Worm (Caenorhabditis elegans) whole organism, young adult: ENCODE results near the gene Y17G7B.18.

Experiments
- B0336.3 ChIP-seq: fragments of 200-800 bp; sonication (Bioruptor generic); IDR thresholded peaks from 2 replicates; pipeline ENCODE4 v1.3.6; 2022; ENCODE audit warnings: missing genetic modification characterization, missing compliant biosample characterization
- F23B12.7 ChIP-seq: sonication (generic microtip); optimal IDR thresholded peaks from 2 replicates; lab custom pipeline; 2017; ENCODE audit warnings: missing genetic modification characterization, mild to moderate bottlenecking, missing compliant biosample characterization, antibody characterized with exemption, moderate library complexity; ENCODE audit not compliant: insufficient read depth
- F37B4.10 ChIP-seq: fragments of 200-800 bp; sonication (Bioruptor generic); IDR thresholded peaks from 2 replicates; pipeline ENCODE4 v1.3.6; 2022; ENCODE audit warnings: missing genetic modification characterization, missing compliant biosample characterization
- F52B5.7 ChIP-seq: sonication (generic microtip); optimal IDR thresholded peaks from 2 replicates; lab custom pipeline; 2016; ENCODE audit warnings: mild to moderate bottlenecking, missing genetic modification characterization, missing compliant biosample characterization
- F55B11.4 ChIP-seq: sonication (generic microtip); optimal IDR thresholded peaks from 2 replicates; lab custom pipeline; 2016; ENCODE audit warnings: missing compliant biosample characterization, missing genetic modification characterization, borderline replicate concordance; ENCODE audit not compliant: insufficient read depth
- F57C9.4 ChIP-seq: sonication (generic microtip); optimal IDR thresholded peaks from 2 replicates; lab custom pipeline; 2017; ENCODE audit warnings: mild to moderate bottlenecking, missing genetic modification characterization, missing compliant biosample characterization
- K11D2.4 ChIP-seq: fragments of 200-800 bp; sonication (Bioruptor generic); IDR thresholded peaks from 2 replicates; pipeline ENCODE4 v1.3.6; 2022; ENCODE audit warnings: missing genetic modification reagents, missing genetic modification characterization, missing compliant biosample characterization
- Y56A3A.18 ChIP-seq: fragments of 200-800 bp; sonication (Bioruptor generic); IDR thresholded peaks from 2 replicates; pipeline ENCODE4 v1.3.6; 2022; ENCODE audit warnings: missing genetic modification reagents, missing genetic modification characterization, missing compliant biosample characterization
- ZK185.1 ChIP-seq: sonication (generic microtip); optimal IDR thresholded peaks from 2 replicates; lab custom pipeline; 2016; ENCODE audit warnings: mild to moderate bottlenecking, missing genetic modification characterization, missing compliant biosample characterization; ENCODE audit not compliant: poor library complexity, severe bottlenecking
- akir-1 ChIP-seq: fragments of 200-800 bp; sonication (Bioruptor generic); optimal IDR thresholded peaks from 2 replicates; lab custom pipeline; 2018; ENCODE audit warnings: mild to moderate bottlenecking, missing genetic modification characterization, moderate library complexity, missing compliant biosample characterization
- ama-1 ChIP-seq, 3 experiments: fragments of 150-350 bp in 1 of 3; sonication (generic microtip) in 2 of 3; optimal IDR thresholded peaks; 2 replicates each; lab custom pipeline; 2014 to 2018; ENCODE audit warnings: missing biosample characterization in 2 of 3, missing genetic modification characterization in 2 of 3, missing genetic modification reagents in 2 of 3
- bed-1 ChIP-seq: fragments of 200-800 bp; sonication (Bioruptor generic); IDR thresholded peaks from 2 replicates; pipeline ENCODE4 v1.3.6; 2022; ENCODE audit warnings: missing genetic modification reagents, missing genetic modification characterization, missing compliant biosample characterization
- bed-2 ChIP-seq: fragments of 200-800 bp; sonication (Bioruptor generic); IDR thresholded peaks from 2 replicates; pipeline ENCODE4 v1.3.6; 2022; ENCODE audit warnings: missing genetic modification reagents, missing genetic modification characterization, missing compliant biosample characterization
- cebp-1 ChIP-seq, 2 experiments: fragments of 200-800 bp in 1 of 2; sonication (Bioruptor generic) in 1 of 2; sonication (generic microtip) in 1 of 2; IDR thresholded peaks in 1 of 2; optimal IDR thresholded peaks in 1 of 2; 2 replicates each; pipeline versions ENCODE4 v1.3.6 to Lab custom; 2017 to 2022; ENCODE audit warnings: missing compliant biosample characterization in 2 of 2, missing genetic modification characterization in 2 of 2, mild to moderate bottlenecking in 1 of 2, missing genetic modification reagents in 1 of 2, moderate library complexity in 1 of 2
- ceh-79 ChIP-seq: sonication (generic microtip); optimal IDR thresholded peaks from 2 replicates; lab custom pipeline; 2017; ENCODE audit warnings: mild to moderate bottlenecking, missing genetic modification characterization, missing compliant biosample characterization
- chd-7 ChIP-seq: sonication (generic microtip); optimal IDR thresholded peaks from 2 replicates; lab custom pipeline; 2016; ENCODE audit warnings: mild to moderate bottlenecking, missing genetic modification characterization, moderate library complexity, missing compliant biosample characterization
- die-1 ChIP-seq: sonication (generic microtip); optimal IDR thresholded peaks from 2 replicates; lab custom pipeline; 2016; ENCODE audit warnings: missing genotype, mild to moderate bottlenecking, missing genetic modification characterization, missing compliant biosample characterization
- dpl-1 ChIP-seq: fragments of 150-350 bp; optimal IDR thresholded peaks from 2 replicates; lab custom pipeline; 2014; ENCODE audit warnings: missing biosample characterization, missing genetic modification reagents, missing genetic modification characterization
- fkh-3 ChIP-seq: sonication (generic microtip); optimal IDR thresholded peaks from 2 replicates; lab custom pipeline; 2016; ENCODE audit warnings: mild to moderate bottlenecking, missing genetic modification characterization, missing compliant biosample characterization
- him-1 ChIP-seq: sonication (generic microtip); optimal IDR thresholded peaks from 2 replicates; lab custom pipeline; 2016; ENCODE audit warnings: missing genotype, missing genetic modification reagents, missing genetic modification characterization, missing compliant biosample characterization
- let-526 ChIP-seq: fragments of 200-800 bp; sonication (Bioruptor generic); IDR thresholded peaks from 2 replicates; pipeline ENCODE4 v1.3.6; 2022; ENCODE audit warnings: missing genetic modification reagents, missing genetic modification characterization, missing compliant biosample characterization
- lin-54 ChIP-seq: fragments of 200-800 bp; sonication (Bioruptor generic); optimal IDR thresholded peaks from 2 replicates; lab custom pipeline; 2018; ENCODE audit warnings: mild to moderate bottlenecking, missing genetic modification characterization, missing compliant biosample characterization
- madf-3 ChIP-seq: fragments of 200-800 bp; sonication (Bioruptor generic); IDR thresholded peaks from 2 replicates; pipeline ENCODE4 v1.3.6; 2022; ENCODE audit warnings: missing genetic modification reagents, missing genetic modification characterization, missing compliant biosample characterization
- madf-6 ChIP-seq: fragments of 200-800 bp; sonication (Bioruptor generic); IDR thresholded peaks from 2 replicates; pipeline ENCODE4 v1.3.6; 2022; ENCODE audit warnings: missing genetic modification reagents, missing genetic modification characterization, missing compliant biosample characterization
- mel-28 ChIP-seq: sonication (generic microtip); optimal IDR thresholded peaks from 2 replicates; lab custom pipeline; 2016; ENCODE audit warnings: borderline replicate concordance, mild to moderate bottlenecking, missing genetic modification characterization, missing compliant biosample characterization
- nfyb-1 ChIP-seq: fragments of 200-800 bp; sonication (Bioruptor generic); IDR thresholded peaks from 2 replicates; pipeline ENCODE4 v1.3.6; 2022; ENCODE audit warnings: missing genetic modification reagents, missing genetic modification characterization, missing compliant biosample characterization
- nhr-120 ChIP-seq: fragments of 200-800 bp; sonication (Bioruptor generic); IDR thresholded peaks from 2 replicates; pipeline ENCODE4 v1.3.6; 2022; ENCODE audit warnings: missing genetic modification characterization, missing compliant biosample characterization
- nhr-27 ChIP-seq: fragments of 200-800 bp; sonication (Bioruptor generic); optimal IDR thresholded peaks from 2 replicates; lab custom pipeline; 2018; ENCODE audit warnings: mild to moderate bottlenecking, missing genetic modification characterization, moderate library complexity, missing compliant biosample characterization
- repo-1 ChIP-seq: sonication (generic microtip); optimal IDR thresholded peaks from 2 replicates; lab custom pipeline; 2017; ENCODE audit warnings: mild to moderate bottlenecking, missing genetic modification characterization, missing compliant biosample characterization
- rpc-1 ChIP-seq, 2 experiments: fragments of 150-350 bp in 1 of 2; sonication (generic microtip) in 1 of 2; optimal IDR thresholded peaks; 2 replicates each; lab custom pipeline; 2014 to 2018; ENCODE audit warnings: missing biosample characterization in 1 of 2, missing genetic modification characterization in 1 of 2, missing genetic modification reagents in 1 of 2, missing genotype in 1 of 2
- snpc-1.3 ChIP-seq: sonication (generic microtip); optimal IDR thresholded peaks from 2 replicates; lab custom pipeline; 2017; ENCODE audit warnings: missing genetic modification characterization, mild to moderate bottlenecking, missing compliant biosample characterization, antibody characterized with exemption, moderate library complexity, missing genotype, missing genetic modification reagents; ENCODE audit not compliant: insufficient read depth
- snpc-4 ChIP-seq, 5 experiments: fragments of 150-350 bp in 1 of 5; sonication (generic microtip) in 4 of 5; optimal IDR thresholded peaks; 2 replicates each; lab custom pipeline; 2014 to 2018; ENCODE audit warnings: missing genetic modification characterization in 5 of 5, missing biosample characterization in 3 of 5, antibody characterized with exemption in 2 of 5, mild to moderate bottlenecking in 2 of 5, missing compliant biosample characterization in 2 of 5, missing genotype in 2 of 5, moderate library complexity in 2 of 5, missing genetic modification reagents in 1 of 5
- tlf-1 ChIP-seq: fragments of 200-800 bp; sonication (Bioruptor generic); optimal IDR thresholded peaks from 2 replicates; lab custom pipeline; 2018; ENCODE audit warnings: mild to moderate bottlenecking, missing genetic modification characterization, missing compliant biosample characterization
- unc-62 ChIP-seq: fragments of 150-350 bp; optimal IDR thresholded peaks from 2 replicates; lab custom pipeline; 2014; ENCODE audit warnings: missing biosample characterization, missing genetic modification reagents, missing genetic modification characterization
- zim-3 ChIP-seq: sonication (generic microtip); optimal IDR thresholded peaks from 2 replicates; lab custom pipeline; 2017; ENCODE audit warnings: mild to moderate bottlenecking, missing genetic modification characterization, moderate library complexity, missing compliant biosample characterization
- ztf-25 ChIP-seq: fragments of 200-800 bp; sonication (Bioruptor generic); IDR thresholded peaks from 2 replicates; pipeline ENCODE4 v1.3.6; 2022; ENCODE audit warnings: missing genetic modification reagents, missing genetic modification characterization, missing compliant biosample characterization
- ztf-26 ChIP-seq: sonication (generic microtip); optimal IDR thresholded peaks from 2 replicates; lab custom pipeline; 2017; ENCODE audit warnings: missing genetic modification characterization, missing compliant biosample characterization
- ztf-28 ChIP-seq: fragments of 200-800 bp; sonication (Bioruptor generic); IDR thresholded peaks from 2 replicates; pipeline ENCODE4 v1.3.6; 2022; ENCODE audit warnings: missing genetic modification reagents, missing genetic modification characterization, missing compliant biosample characterization
- ztf-6 ChIP-seq: fragments of 200-800 bp; sonication (Bioruptor generic); IDR thresholded peaks from 2 replicates; pipeline ENCODE4 v1.3.6; 2022; ENCODE audit warnings: missing genetic modification reagents, missing genetic modification characterization, missing compliant biosample characterization

The Y17G7B.18 gene

ce11 chrII:12059872-12060271, 47.8 kb downstream of the Y17G7B.18 start:
- no peak for TF ChIP-seq F37B4.10
- TF ChIP-seq him-1 (tag; lab: Kevin White, UChicago): peak; percentile 78
- no peak for TF ChIP-seq nhr-120
- no peak for TF ChIP-seq F23B12.7 (tag; lab: Kevin White, UChicago)
- TF ChIP-seq dpl-1: no peak
- no peak for TF ChIP-seq snpc-4 (GFP tag; optimal IDR thresholded peaks at IDR 0.05; lab: Kevin White, UChicago)
- TF ChIP-seq snpc-4 (tag; optimal IDR thresholded peaks at IDR 0.05; lab: Kevin White, UChicago): no peak
- no peak for TF ChIP-seq rpc-1 (optimal IDR thresholded peaks at IDR 0.05; lab: Kevin White, UChicago)
- TF ChIP-seq rpc-1 (tag; optimal IDR thresholded peaks at IDR 0.05; lab: Kevin White, UChicago): no peak
- no peak for TF ChIP-seq ztf-25 (GFP tag; lab: Robert Waterston, UW)
- 0 out of 2 replicates have a peak, but pooled peaks have one; percentile 31 for TF ChIP-seq ztf-28 (GFP tag; lab: Robert Waterston, UW)
- TF ChIP-seq die-1: no peak
- no peak for TF ChIP-seq nfyb-1 (GFP tag; lab: Robert Waterston, UW)
- TF ChIP-seq unc-62 (GFP tag; lab: Kevin White, UChicago): no peak
- peak; percentile 27; the same call in 1 of the 2 replicates for TF ChIP-seq K11D2.4
- TF ChIP-seq lin-54 (GFP tag; lab: Kevin White, UChicago): no peak
- peak; percentile 47 for TF ChIP-seq repo-1 (tag; lab: Kevin White, UChicago)
- peak; percentile 26 for TF ChIP-seq ama-1 (optimal IDR thresholded peaks at IDR 0.05; lab: Kevin White, UChicago)
- no peak for TF ChIP-seq ama-1 (GFP tag; optimal IDR thresholded peaks at IDR 0.05; lab: Kevin White, UChicago)
- peak; percentile 85 for TF ChIP-seq madf-3 (GFP tag; lab: Robert Waterston, UW)
- TF ChIP-seq snpc-1.3 (tag; lab: Kevin White, UChicago): no peak
- TF ChIP-seq cebp-1 (GFP tag; IDR thresholded peaks at IDR 0.05; lab: Robert Waterston, UW): no peak
- peak; percentile 58 for TF ChIP-seq cebp-1 (tag; optimal IDR thresholded peaks at IDR 0.05; lab: Kevin White, UChicago)
- TF ChIP-seq let-526: 0 out of 2 replicates have a peak, but pooled peaks have one; percentile 9
- TF ChIP-seq bed-2 (GFP tag; lab: Robert Waterston, UW): no peak
- TF ChIP-seq ztf-26 (tag; lab: Kevin White, UChicago): peak; percentile 32
- TF ChIP-seq tlf-1: peak; percentile 3
- TF ChIP-seq akir-1 (GFP tag; lab: Kevin White, UChicago): no peak
- no peak for TF ChIP-seq ZK185.1 (tag; lab: Kevin White, UChicago)
- no peak for TF ChIP-seq F55B11.4 (tag; lab: Kevin White, UChicago)
- TF ChIP-seq zim-3 (tag; lab: Kevin White, UChicago): peak; percentile 9

- peak; percentile 47 for TF ChIP-seq F57C9.4 (tag; lab: Kevin White, UChicago)
- no peak for TF ChIP-seq bed-1 (GFP tag; lab: Robert Waterston, UW)
- no peak for TF ChIP-seq Y56A3A.18 (GFP tag; lab: Robert Waterston, UW)
- no peak for TF ChIP-seq ztf-6 (GFP tag; lab: Robert Waterston, UW)
- peak; percentile 25 for TF ChIP-seq ceh-79 (tag; lab: Kevin White, UChicago)
- TF ChIP-seq ztf-26 (tag; lab: Kevin White, UChicago): peak; percentile 38
- peak; percentile 8 for TF ChIP-seq fkh-3 (tag; lab: Kevin White, UChicago)
- peak; percentile 63; the same call in 1 of the 2 replicates for TF ChIP-seq cebp-1 (GFP tag; IDR thresholded peaks at IDR 0.05; lab: Robert Waterston, UW)
- peak; percentile 56 for TF ChIP-seq cebp-1 (tag; optimal IDR thresholded peaks at IDR 0.05; lab: Kevin White, UChicago)
- TF ChIP-seq zim-3 (tag; lab: Kevin White, UChicago): peak; percentile 41
- peak; percentile 69 for TF ChIP-seq mel-28 (tag; lab: Kevin White, UChicago)
- peak; percentile 36 for TF ChIP-seq F52B5.7 (tag; lab: Kevin White, UChicago)
- TF ChIP-seq madf-6 (GFP tag; lab: Robert Waterston, UW): peak; percentile 17; the same call in 1 of the 2 replicates
- peak; percentile 54 for TF ChIP-seq chd-7 (tag; lab: Kevin White, UChicago)
- TF ChIP-seq B0336.3: 0 out of 2 replicates have a peak, but pooled peaks have one; percentile 21
- TF ChIP-seq ama-1 (optimal IDR thresholded peaks at IDR 0.05; lab: Kevin White, UChicago): peak; percentile 34
- TF ChIP-seq ama-1 (GFP tag; optimal IDR thresholded peaks at IDR 0.05; lab: Kevin White, UChicago): no peak
- no peak for TF ChIP-seq nhr-27 (tag; lab: Kevin White, UChicago)
- TF ChIP-seq, all 124 proteins: peak for 12
Measured at ce11 chrII:12058298-12058697, 49.4 kb downstream of the Y17G7B.18 start.
